Worm (Caenorhabditis elegans) whole organism, young adult: ENCODE data around the gene ZC53.22.

Experiments used
- B0019.2 ChIP-seq: fragments of 200-800 bp; sonication (Bioruptor generic); conservative IDR thresholded peaks from 2 replicates; pipeline ENCODE4 v1.3.6; 2022; ENCODE audit warnings: missing genetic modification reagents, missing genetic modification characterization, missing compliant biosample characterization
- C17E4.6 ChIP-seq: fragments of 200-800 bp; sonication (Bioruptor generic); IDR thresholded peaks from 2 replicates; pipeline ENCODE4 v1.3.6; 2022; ENCODE audit warnings: missing genetic modification reagents, missing genetic modification characterization, missing compliant biosample characterization
- F10E7.11 ChIP-seq: sonication (generic microtip); optimal IDR thresholded peaks from 2 replicates; lab custom pipeline; 2017; ENCODE audit warnings: mild to moderate bottlenecking, missing genetic modification characterization, moderate library complexity, missing compliant biosample characterization
- F22D6.2 ChIP-seq: sonication (generic microtip); optimal IDR thresholded peaks from 2 replicates; lab custom pipeline; 2016; ENCODE audit warnings: mild to moderate bottlenecking, missing genetic modification characterization, missing compliant biosample characterization
- F52B5.7 ChIP-seq: sonication (generic microtip); optimal IDR thresholded peaks from 2 replicates; lab custom pipeline; 2016; ENCODE audit warnings: mild to moderate bottlenecking, missing genetic modification characterization, missing compliant biosample characterization
- F57C9.4 ChIP-seq: sonication (generic microtip); optimal IDR thresholded peaks from 2 replicates; lab custom pipeline; 2017; ENCODE audit warnings: mild to moderate bottlenecking, missing genetic modification characterization, missing compliant biosample characterization
- aptf-2 ChIP-seq: fragments of 200-800 bp; sonication (Bioruptor generic); conservative IDR thresholded peaks from 2 replicates; pipeline ENCODE4 v1.3.6; 2022; ENCODE audit warnings: missing genetic modification reagents, missing genetic modification characterization, missing compliant biosample characterization
- athp-1 ChIP-seq: sonication (generic microtip); optimal IDR thresholded peaks from 2 replicates; lab custom pipeline; 2017; ENCODE audit warnings: mild to moderate bottlenecking, missing genetic modification characterization, missing compliant biosample characterization
- attf-6 ChIP-seq: fragments of 200-800 bp; sonication (Bioruptor generic); IDR thresholded peaks from 2 replicates; pipeline ENCODE4 v1.3.6; 2022; ENCODE audit warnings: missing genetic modification reagents, missing genetic modification characterization, missing compliant biosample characterization
- bed-2 ChIP-seq: fragments of 200-800 bp; sonication (Bioruptor generic); IDR thresholded peaks from 2 replicates; pipeline ENCODE4 v1.3.6; 2022; ENCODE audit warnings: missing genetic modification reagents, missing genetic modification characterization, missing compliant biosample characterization
- cebp-1 ChIP-seq, 2 experiments: fragments of 200-800 bp in 1 of 2; sonication (Bioruptor generic) in 1 of 2; sonication (generic microtip) in 1 of 2; IDR thresholded peaks in 1 of 2; optimal IDR thresholded peaks in 1 of 2; 2 replicates each; pipeline versions ENCODE4 v1.3.6 to Lab custom; 2017 to 2022; ENCODE audit warnings: missing compliant biosample characterization in 2 of 2, missing genetic modification characterization in 2 of 2, mild to moderate bottlenecking in 1 of 2, missing genetic modification reagents in 1 of 2, moderate library complexity in 1 of 2
- ceh-27 ChIP-seq: fragments of 200-800 bp; sonication (Bioruptor generic); optimal IDR thresholded peaks from 2 replicates; lab custom pipeline; 2018; ENCODE audit warnings: mild to moderate bottlenecking, missing genetic modification characterization, moderate library complexity, missing compliant biosample characterization
- ceh-58 ChIP-seq: fragments of 200-800 bp; sonication (Bioruptor generic); IDR thresholded peaks from 2 replicates; pipeline ENCODE4 v1.3.6; 2022; ENCODE audit warnings: missing genetic modification characterization, missing compliant biosample characterization
- ceh-79 ChIP-seq: sonication (generic microtip); optimal IDR thresholded peaks from 2 replicates; lab custom pipeline; 2017; ENCODE audit warnings: mild to moderate bottlenecking, missing genetic modification characterization, missing compliant biosample characterization
- ceh-91 ChIP-seq: fragments of 200-800 bp; sonication (Bioruptor generic); IDR thresholded peaks from 2 replicates; pipeline ENCODE4 v1.3.6; 2022; ENCODE audit warnings: missing genetic modification reagents, missing genetic modification characterization, missing compliant biosample characterization
- chd-7 ChIP-seq: sonication (generic microtip); optimal IDR thresholded peaks from 2 replicates; lab custom pipeline; 2016; ENCODE audit warnings: mild to moderate bottlenecking, missing genetic modification characterization, moderate library complexity, missing compliant biosample characterization
- efl-1 ChIP-seq: fragments of 150-350 bp; optimal IDR thresholded peaks from 2 replicates; lab custom pipeline; 2014; ENCODE audit warnings: missing biosample characterization, missing genetic modification reagents, missing genetic modification characterization
- egrh-3 ChIP-seq: fragments of 200-800 bp; sonication (Bioruptor generic); IDR thresholded peaks from 2 replicates; pipeline ENCODE4 v1.3.6; 2022; ENCODE audit warnings: missing genetic modification reagents, missing genetic modification characterization, missing compliant biosample characterization
- fkh-3 ChIP-seq: sonication (generic microtip); optimal IDR thresholded peaks from 2 replicates; lab custom pipeline; 2016; ENCODE audit warnings: mild to moderate bottlenecking, missing genetic modification characterization, missing compliant biosample characterization
- hlh-26 ChIP-seq: fragments of 200-800 bp; sonication (Bioruptor generic); conservative IDR thresholded peaks from 2 replicates; pipeline ENCODE4 v1.3.6; 2022; ENCODE audit warnings: missing genetic modification reagents, missing genetic modification characterization, missing compliant biosample characterization
- hmg-1.2 ChIP-seq: fragments of 200-800 bp; sonication (Bioruptor generic); IDR thresholded peaks from 2 replicates; pipeline ENCODE4 v1.3.6; 2022; ENCODE audit warnings: missing genetic modification reagents, missing genetic modification characterization, missing compliant biosample characterization
- hsf-1 ChIP-seq: fragments of 200-800 bp; sonication (Bioruptor generic); IDR thresholded peaks from 2 replicates; pipeline ENCODE4 v1.3.6; 2022; ENCODE audit warnings: missing genetic modification reagents, missing genetic modification characterization, missing compliant biosample characterization
- lag-1 ChIP-seq: fragments of 200-800 bp; sonication (Bioruptor generic); IDR thresholded peaks from 2 replicates; pipeline ENCODE4 v1.3.6; 2022; ENCODE audit warnings: missing genetic modification reagents, missing genetic modification characterization, missing compliant biosample characterization
- let-607 ChIP-seq, 2 experiments: fragments of 200-800 bp in 1 of 2; sonication (Bioruptor generic) in 1 of 2; sonication (generic microtip) in 1 of 2; optimal IDR thresholded peaks; 2 replicates each; lab custom pipeline; 2016 to 2018; ENCODE audit warnings: mild to moderate bottlenecking in 2 of 2, missing compliant biosample characterization in 2 of 2, missing genetic modification characterization in 2 of 2, moderate library complexity in 2 of 2, missing genotype in 1 of 2
- lin-54 ChIP-seq: fragments of 200-800 bp; sonication (Bioruptor generic); optimal IDR thresholded peaks from 2 replicates; lab custom pipeline; 2018; ENCODE audit warnings: mild to moderate bottlenecking, missing genetic modification characterization, missing compliant biosample characterization
- lsl-1 ChIP-seq: fragments of 200-800 bp; sonication (Bioruptor generic); optimal IDR thresholded peaks from 2 replicates; lab custom pipeline; 2018; ENCODE audit warnings: mild to moderate bottlenecking, missing genetic modification characterization, moderate library complexity, missing compliant biosample characterization
- madf-6 ChIP-seq: fragments of 200-800 bp; sonication (Bioruptor generic); IDR thresholded peaks from 2 replicates; pipeline ENCODE4 v1.3.6; 2022; ENCODE audit warnings: missing genetic modification reagents, missing genetic modification characterization, missing compliant biosample characterization
- mxl-1 ChIP-seq: sonication (generic microtip); optimal IDR thresholded peaks from 2 replicates; lab custom pipeline; 2016; ENCODE audit warnings: missing genetic modification characterization, missing compliant biosample characterization
- nhr-80 ChIP-seq: sonication (generic microtip); optimal IDR thresholded peaks from 2 replicates; lab custom pipeline; 2016; ENCODE audit warnings: missing genetic modification characterization, missing compliant biosample characterization
- nhr-90 ChIP-seq: sonication (generic microtip); optimal IDR thresholded peaks from 2 replicates; lab custom pipeline; 2016; ENCODE audit warnings: missing genotype, mild to moderate bottlenecking, missing genetic modification characterization, missing compliant biosample characterization
- pha-4 ChIP-seq: fragments of 150-350 bp; sonication (generic microtip); optimal IDR thresholded peaks from 2 replicates; lab custom pipeline; 2014; ENCODE audit warnings: missing biosample characterization, missing genetic modification reagents, missing genetic modification characterization
- rcor-1 ChIP-seq: fragments of 200-800 bp; sonication (Bioruptor generic); IDR thresholded peaks from 2 replicates; pipeline ENCODE4 v1.3.6; 2022; ENCODE audit warnings: missing genetic modification reagents, missing genetic modification characterization, missing compliant biosample characterization
- snpc-1.3 ChIP-seq: sonication (generic microtip); optimal IDR thresholded peaks from 2 replicates; lab custom pipeline; 2017; ENCODE audit warnings: missing genetic modification characterization, mild to moderate bottlenecking, missing compliant biosample characterization, antibody characterized with exemption, moderate library complexity, missing genotype, missing genetic modification reagents; ENCODE audit not compliant: insufficient read depth
- snpc-3.4 ChIP-seq: sonication (generic microtip); optimal IDR thresholded peaks from 2 replicates; lab custom pipeline; 2017; ENCODE audit warnings: missing genetic modification characterization, mild to moderate bottlenecking, missing compliant biosample characterization, antibody characterized with exemption, moderate library complexity, missing genotype, missing genetic modification reagents
- somi-1 ChIP-seq: fragments of 200-800 bp; sonication (Bioruptor generic); optimal IDR thresholded peaks from 2 replicates; lab custom pipeline; 2018; ENCODE audit warnings: mild to moderate bottlenecking, missing genetic modification characterization, missing compliant biosample characterization
- unc-62 ChIP-seq: fragments of 150-350 bp; optimal IDR thresholded peaks from 2 replicates; lab custom pipeline; 2014; ENCODE audit warnings: missing biosample characterization, missing genetic modification reagents, missing genetic modification characterization
- xnd-1 ChIP-seq: sonication (generic microtip); optimal IDR thresholded peaks from 2 replicates; lab custom pipeline; 2016; ENCODE audit warnings: missing genotype, missing genetic modification reagents, missing genetic modification characterization, missing compliant biosample characterization
- zfh-2 ChIP-seq: fragments of 200-800 bp; sonication (Bioruptor generic); conservative IDR thresholded peaks from 2 replicates; pipeline ENCODE4 v1.3.6; 2022; ENCODE audit warnings: missing genetic modification reagents, missing genetic modification characterization, missing compliant biosample characterization
- zim-3 ChIP-seq: sonication (generic microtip); optimal IDR thresholded peaks from 2 replicates; lab custom pipeline; 2017; ENCODE audit warnings: mild to moderate bottlenecking, missing genetic modification characterization, moderate library complexity, missing compliant biosample characterization
- ztf-28 ChIP-seq: fragments of 200-800 bp; sonication (Bioruptor generic); IDR thresholded peaks from 2 replicates; pipeline ENCODE4 v1.3.6; 2022; ENCODE audit warnings: missing genetic modification reagents, missing genetic modification characterization, missing compliant biosample characterization

The ZC53.22 gene

ce11 chrX:1964411-1964810, 42.2 kb upstream of the ZC53.22 start:
- no peak for TF ChIP-seq rcor-1 (GFP tag; lab: Robert Waterston, UW)
- no peak for TF ChIP-seq chd-7 (tag; lab: Kevin White, UChicago)
- TF ChIP-seq ztf-28 (GFP tag; lab: Robert Waterston, UW): no peak
- no peak for TF ChIP-seq F52B5.7
- no peak for TF ChIP-seq zim-3 (tag; lab: Kevin White, UChicago)
- peak; percentile 12; the same call in 1 of the 2 replicates for TF ChIP-seq egrh-3 (GFP tag; lab: Robert Waterston, UW)
- peak; percentile 74 for TF ChIP-seq zfh-2 (GFP tag; lab: Robert Waterston, UW)

ce11 chrX:1962273-1962672, 40.1 kb upstream of the ZC53.22 start, which contains the start of gene F52D2.7:
TSS of gene F52D2.7 (plus strand) at chrX:1962573.
- TF ChIP-seq hmg-1.2 (GFP tag; lab: Robert Waterston, UW): no peak

ce11 chrX:1960895-1961715, 38.9 kb upstream of the ZC53.22 start:
- TF ChIP-seq hmg-1.2 (GFP tag; lab: Robert Waterston, UW) (peak; percentile 75; the same call in 1 of the 2 replicates), nhr-80 (tag; lab: Kevin White, UChicago) (peak; percentile 9), snpc-3.4 (tag; lab: Kevin White, UChicago) (no peak)

DNA sequence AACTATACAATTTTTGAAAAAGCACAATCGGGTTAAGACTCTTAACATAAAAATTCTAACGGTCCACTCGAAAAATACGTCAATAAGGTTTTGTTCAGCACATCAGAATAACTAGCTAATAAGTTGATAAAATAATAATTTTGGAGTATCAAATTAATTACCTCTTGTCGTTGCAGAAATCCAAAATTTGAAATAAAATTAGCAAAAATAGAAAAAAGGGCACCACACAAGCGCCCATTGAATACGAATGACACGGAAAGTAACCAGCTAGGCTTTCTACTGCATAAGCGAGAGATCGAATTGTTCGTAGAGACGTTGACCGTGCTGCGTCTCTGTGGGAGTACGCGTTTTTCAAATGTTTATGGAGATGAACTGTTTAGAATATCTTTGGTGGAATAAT, 36.9 kb upstream of the ZC53.22 start:
- no peak for TF ChIP-seq ceh-79 (tag; lab: Kevin White, UChicago)
- no peak for TF ChIP-seq ceh-58
- no peak for TF ChIP-seq madf-6
- TF ChIP-seq bed-2 (GFP tag; lab: Robert Waterston, UW): no peak
- TF ChIP-seq nhr-80 (tag; lab: Kevin White, UChicago): no peak
- TF ChIP-seq zfh-2 (GFP tag; lab: Robert Waterston, UW): no peak
- TF ChIP-seq somi-1 (GFP tag; lab: Kevin White, UChicago): no peak
- TF ChIP-seq athp-1 (tag; lab: Kevin White, UChicago): no peak
- no peak for TF ChIP-seq ceh-27
- TF ChIP-seq snpc-3.4 (tag; lab: Kevin White, UChicago): no peak
- no peak for TF ChIP-seq lsl-1 (GFP tag; lab: Kevin White, UChicago)
- TF ChIP-seq cebp-1 (GFP tag; IDR thresholded peaks at IDR 0.05; lab: Robert Waterston, UW): no peak
- TF ChIP-seq cebp-1 (tag; optimal IDR thresholded peaks at IDR 0.05; lab: Kevin White, UChicago): no peak
- TF ChIP-seq pha-4 (tag; lab: Kevin White, UChicago): no peak
- no peak for TF ChIP-seq F10E7.11 (tag; lab: Kevin White, UChicago)
- no peak for TF ChIP-seq snpc-1.3 (tag; lab: Kevin White, UChicago)
- no peak for TF ChIP-seq lin-54 (GFP tag; lab: Kevin White, UChicago)
- no peak for TF ChIP-seq fkh-3 (tag; lab: Kevin White, UChicago)

- TF ChIP-seq C17E4.6 (GFP tag; lab: Robert Waterston, UW): no peak
- TF ChIP-seq unc-62 (GFP tag; lab: Kevin White, UChicago): no peak
- no peak for TF ChIP-seq xnd-1 (tag; lab: Kevin White, UChicago)
- TF ChIP-seq B0019.2: no peak
- TF ChIP-seq nhr-90 (tag; lab: Kevin White, UChicago): no peak
- TF ChIP-seq cebp-1 (GFP tag; IDR thresholded peaks at IDR 0.05; lab: Robert Waterston, UW): no peak
- no peak for TF ChIP-seq cebp-1 (tag; optimal IDR thresholded peaks at IDR 0.05; lab: Kevin White, UChicago)
- TF ChIP-seq efl-1: no peak
- no peak for TF ChIP-seq lag-1 (GFP tag; lab: Robert Waterston, UW)
- no peak for TF ChIP-seq bed-2 (GFP tag; lab: Robert Waterston, UW)
- TF ChIP-seq attf-6: no peak
- no peak for TF ChIP-seq ceh-91 (GFP tag; lab: Robert Waterston, UW)
- no peak for TF ChIP-seq aptf-2
- TF ChIP-seq F22D6.2 (tag; lab: Kevin White, UChicago): no peak
- no peak for TF ChIP-seq F57C9.4 (tag; lab: Kevin White, UChicago)
- TF ChIP-seq hsf-1 (GFP tag; lab: Robert Waterston, UW): no peak
- no peak for TF ChIP-seq mxl-1 (tag; lab: Kevin White, UChicago)
- TF ChIP-seq let-607 (tag; optimal IDR thresholded peaks at IDR 0.05; lab: Kevin White, UChicago): no peak
- no peak for TF ChIP-seq hlh-26
Observed at ce11 chrX:1939887-1940286, 17.7 kb upstream of the ZC53.22 start, which contains the start of gene Y59E1A.4. TSS of gene Y59E1A.4 (minus strand) at chrX:1939987.
